Worm (Caenorhabditis elegans): ENCODE measurements around the gene cox-15.

Gene cox-15

ce11 chrII:11236274-11236673, 1.5 kb upstream of the cox-15 start, which contains the start of gene cchl-1 (continued):
- TF ChIP-seq xbp-1 (tag; optimal IDR thresholded peaks at IDR 0.05) (no peak), ces-1 (GFP tag; optimal IDR thresholded peaks at IDR 0.05) (no peak), nhr-85 (tag) (no peak), skn-1 (tag; optimal IDR thresholded peaks at IDR 0.05) (peak; percentile 4), ceh-82 (tag; optimal IDR thresholded peaks at IDR 0.05) (no peak), sup-37 (GFP tag; optimal IDR thresholded peaks at IDR 0.05) (no peak), lin-39 (tag; optimal IDR thresholded peaks at IDR 0.05) (no peak), aha-1 (tag; optimal IDR thresholded peaks at IDR 0.05) (no peak), ets-5 (GFP tag; IDR thresholded peaks at IDR 0.05) (no peak), aly-2 (tag; optimal IDR thresholded peaks at IDR 0.05) (no peak)

DNA sequence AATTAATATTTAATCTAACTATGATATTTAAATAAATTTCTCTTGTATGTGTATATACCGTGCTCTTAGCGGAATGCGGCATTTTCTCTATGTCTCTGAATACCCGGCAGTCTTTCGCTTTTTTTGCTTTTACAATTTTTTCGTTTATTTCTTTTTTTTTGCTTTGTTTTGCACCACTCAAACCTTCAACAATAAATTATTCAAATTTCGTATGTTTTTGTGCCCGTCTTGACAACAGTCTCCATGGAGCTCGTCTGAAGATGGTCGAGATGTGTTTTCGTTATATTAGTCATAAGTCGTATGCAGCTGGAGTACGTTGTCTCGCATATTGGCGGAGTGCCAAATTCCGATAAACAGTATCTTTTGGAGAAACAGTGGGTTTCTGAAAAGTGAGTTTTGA, 8.4 kb downstream of the cox-15 start, which contains the start of gene T06D8.2:
T06D8.2 (plus strand) TSS at position 301 of the 400 bp plus-strand sequence.
- no peak for TF ChIP-seq elt-2 (tag; optimal IDR thresholded peaks at IDR 0.05)
- TF ChIP-seq ztf-4 (tag; optimal IDR thresholded peaks at IDR 0.05): no peak
- TF ChIP-seq fkh-4 (tag; optimal IDR thresholded peaks at IDR 0.05; ENCODE audit: borderline replicate concordance): no peak
- TF ChIP-seq nhr-28 (tag; optimal IDR thresholded peaks at IDR 0.05): no peak
- no peak for TF ChIP-seq tbx-2 (tag; optimal IDR thresholded peaks at IDR 0.05)
- no peak for TF ChIP-seq nhr-84 (tag; optimal IDR thresholded peaks at IDR 0.05)

- TF ChIP-seq blmp-1 (tag; optimal IDR thresholded peaks at IDR 0.05) (no peak), mef-2 (tag; optimal IDR thresholded peaks at IDR 0.05) (no peak), elt-2 (tag; optimal IDR thresholded peaks at IDR 0.05) (peak; percentile 76), pag-3 (tag; optimal IDR thresholded peaks at IDR 0.05; ENCODE audit: borderline replicate concordance, insufficient read depth) (no peak), mep-1 (tag; optimal IDR thresholded peaks at IDR 0.05) (peak; percentile 27), ama-1 (optimal IDR thresholded peaks at IDR 0.05) (peak; percentile 96), hlh-17 (GFP tag; optimal IDR thresholded peaks at IDR 0.05; ENCODE audit: borderline replicate concordance) (no peak), ces-1 (GFP tag; optimal IDR thresholded peaks at IDR 0.05) (no peak), C34B4.2 (tag; optimal IDR thresholded peaks at IDR 0.05) (no peak), sup-37 (GFP tag; optimal IDR thresholded peaks at IDR 0.05) (no peak), skn-1 (tag; optimal IDR thresholded peaks at IDR 0.05) (no peak), lin-14 (GFP tag; optimal IDR thresholded peaks at IDR 0.05) (peak; percentile 81), nhr-237 (tag; optimal IDR thresholded peaks at IDR 0.05) (peak; percentile 23), egl-13 (tag; optimal IDR thresholded peaks at IDR 0.05) (peak; percentile 47), fkh-10 (GFP tag; optimal IDR thresholded peaks at IDR 0.05) (peak; percentile 53), Y116A8C.19 (tag; optimal IDR thresholded peaks at IDR 0.05; ENCODE audit: borderline replicate concordance) (no peak), sptf-1 (tag; optimal IDR thresholded peaks at IDR 0.05) (no peak), nhr-12 (tag; optimal IDR thresholded peaks at IDR 0.05) (no peak), hlh-4 (tag; optimal IDR thresholded peaks at IDR 0.05) (no peak), rnt-1 (tag; optimal IDR thresholded peaks at IDR 0.05) (peak; percentile 93), aly-2 (tag; optimal IDR thresholded peaks at IDR 0.05) (peak; percentile 76), efl-1 (optimal IDR thresholded peaks at IDR 0.05) (peak; percentile 47 to 75), efl-1 (GFP tag; optimal IDR thresholded peaks at IDR 0.05 in 1 of 2) (peak; percentile 45 to 97), nhr-77 (tag; optimal IDR thresholded peaks at IDR 0.05) (peak; percentile 77), C04F5.9 (tag; optimal IDR thresholded peaks at IDR 0.05) (peak; percentile 39), elt-3 (tag; optimal IDR thresholded peaks at IDR 0.05) (peak in 4 of 6 experiments; percentile 9 to 82 (median 46)), aha-1 (tag; optimal IDR thresholded peaks at IDR 0.05) (peak; percentile 11), tlp-1 (tag; optimal IDR thresholded peaks at IDR 0.05) (no peak), F16B12.6 (tag; optimal IDR thresholded peaks at IDR 0.05) (no peak), lsy-2 (tag; optimal IDR thresholded peaks at IDR 0.05) (peak in 1 of 2 experiments; percentile 74), unc-30 (tag; optimal IDR thresholded peaks at IDR 0.05) (no peak), unc-98 (GFP tag; IDR thresholded peaks at IDR 0.05) (no peak), nhr-71 (tag; optimal IDR thresholded peaks at IDR 0.05) (peak; percentile 88), xbp-1 (tag; optimal IDR thresholded peaks at IDR 0.05) (peak; percentile 72), ceh-88 (GFP tag; IDR thresholded peaks at IDR 0.05) (0 out of 2 replicates have a peak, but pooled peaks have one; percentile 26), ceh-8 (GFP tag; optimal IDR thresholded peaks at IDR 0.05) (no peak), pqm-1 (tag; optimal IDR thresholded peaks at IDR 0.05) (no peak), irx-1 (tag; optimal IDR thresholded peaks at IDR 0.05) (peak; percentile 68), lir-3 (tag; optimal IDR thresholded peaks at IDR 0.05; ENCODE audit: poor library complexity) (no peak), hpl-2 (GFP tag; optimal IDR thresholded peaks at IDR 0.05) (peak; percentile 73), nhr-11 (tag; optimal IDR thresholded peaks at IDR 0.05) (peak; percentile 16)
These were observed 10.7 kb downstream of the cox-15 start for ce11 chrII:11224045-11224481.

All from whole organism, L1 larva.